Worm (Caenorhabditis elegans) whole organism, L1 larva: Measurements from ENCODE around the gene ZK896.4.

Experiments
- C04F5.9 ChIP-seq: sonication (generic microtip); optimal IDR thresholded peaks from 2 replicates; lab custom pipeline; 2016; ENCODE audit warnings: missing genetic modification characterization, missing compliant biosample characterization
- alr-1 ChIP-seq: fragments of 200-800 bp; sonication (Bioruptor generic); optimal IDR thresholded peaks from 2 replicates; lab custom pipeline; 2018; ENCODE audit warnings: borderline replicate concordance, mild to moderate bottlenecking, missing genetic modification characterization, missing compliant biosample characterization
- aly-2 ChIP-seq: fragments of 150-350 bp; optimal IDR thresholded peaks from 2 replicates; lab custom pipeline; 2014; ENCODE audit warnings: missing biosample characterization, missing genetic modification characterization
- ama-1 ChIP-seq: fragments of 150-350 bp; optimal IDR thresholded peaks from 2 replicates; lab custom pipeline; 2014
- ceh-63 ChIP-seq: fragments of 200-800 bp; sonication (Bioruptor generic); optimal IDR thresholded peaks from 2 replicates; lab custom pipeline; 2018; ENCODE audit warnings: mild to moderate bottlenecking, missing genetic modification characterization, missing compliant biosample characterization
- ceh-8 ChIP-seq: fragments of 200-800 bp; sonication (Bioruptor generic); optimal IDR thresholded peaks from 2 replicates; lab custom pipeline; 2018; ENCODE audit warnings: mild to moderate bottlenecking, missing genetic modification characterization, moderate library complexity, missing compliant biosample characterization
- ces-1 ChIP-seq: fragments of 150-350 bp; optimal IDR thresholded peaks from 2 replicates; lab custom pipeline; 2014; ENCODE audit warnings: missing biosample characterization, missing genetic modification reagents, missing genetic modification characterization
- dpl-1 ChIP-seq, 3 experiments: fragments of 150-350 bp in 2 of 3; sonication (generic microtip) in 1 of 3; optimal IDR thresholded peaks; 2 replicates each; lab custom pipeline; 2014 to 2017; ENCODE audit warnings: missing biosample characterization in 3 of 3, missing genetic modification characterization in 3 of 3, missing genetic modification reagents in 3 of 3
- efl-1 ChIP-seq, 4 experiments: fragments of 150-350 bp; optimal IDR thresholded peaks in 3 of 4; peaks in 1 of 4; 1 replicate in 1 of 4; 2 replicates in 3 of 4; lab custom pipeline; 2014; ENCODE audit warnings: missing biosample characterization in 2 of 4, missing genetic modification characterization in 2 of 4, missing genetic modification reagents in 2 of 4
- efl-3 ChIP-seq: fragments of 200-800 bp; sonication (Bioruptor generic); optimal IDR thresholded peaks from 2 replicates; lab custom pipeline; 2018; ENCODE audit warnings: mild to moderate bottlenecking, missing genetic modification characterization, missing compliant biosample characterization
- egl-27 ChIP-seq, 2 experiments: fragments of 150-350 bp in 1 of 2; sonication (generic microtip); optimal IDR thresholded peaks; 3 replicates each; lab custom pipeline; 2017 to 2018; ENCODE audit warnings: missing biosample characterization in 2 of 2, missing genetic modification characterization in 2 of 2, missing genetic modification reagents in 2 of 2
- elt-2 ChIP-seq: sonication (generic microtip); optimal IDR thresholded peaks from 2 replicates; lab custom pipeline; 2016; ENCODE audit warnings: missing genetic modification characterization, mild to moderate bottlenecking, inconsistent platforms, missing compliant biosample characterization, missing genetic modification reagents
- elt-3 ChIP-seq, 6 experiments: fragments of 150-350 bp in 1 of 6; sonication (generic microtip); optimal IDR thresholded peaks; 2 replicates each; lab custom pipeline; 2017 to 2018; ENCODE audit warnings: missing biosample characterization in 6 of 6, missing genetic modification characterization in 6 of 6, inconsistent platforms in 1 of 6
- hpl-2 ChIP-seq: fragments of 150-350 bp; optimal IDR thresholded peaks from 2 replicates; lab custom pipeline; 2014; ENCODE audit warnings: missing biosample characterization, missing genetic modification reagents, missing genetic modification characterization
- jun-1 ChIP-seq: fragments of 150-350 bp; optimal IDR thresholded peaks from 2 replicates; lab custom pipeline; 2014; ENCODE audit warnings: missing biosample characterization, missing genetic modification reagents, missing genetic modification characterization
- lin-14 ChIP-seq: fragments of 200-800 bp; sonication (Bioruptor generic); optimal IDR thresholded peaks from 2 replicates; lab custom pipeline; 2018; ENCODE audit warnings: mild to moderate bottlenecking, missing genetic modification characterization, moderate library complexity, missing compliant biosample characterization
- lin-35 ChIP-seq, 2 experiments: fragments of 150-350 bp; optimal IDR thresholded peaks; 2 replicates each; lab custom pipeline; 2014; ENCODE audit warnings: missing biosample characterization in 2 of 2, missing genetic modification characterization in 2 of 2, missing genetic modification reagents in 2 of 2
- lsy-2 ChIP-seq, 2 experiments: fragments of 150-350 bp; optimal IDR thresholded peaks; 2 replicates each; lab custom pipeline; 2014; ENCODE audit warnings: missing biosample characterization in 2 of 2, missing genetic modification characterization in 2 of 2
- mef-2 ChIP-seq: fragments of 150-350 bp; optimal IDR thresholded peaks from 2 replicates; lab custom pipeline; 2014; ENCODE audit warnings: missing biosample characterization, missing genetic modification characterization
- nhr-11 ChIP-seq: fragments of 150-350 bp; optimal IDR thresholded peaks from 2 replicates; lab custom pipeline; 2014; ENCODE audit warnings: missing biosample characterization, missing genetic modification characterization
- nhr-19 ChIP-seq: fragments of 200-800 bp; sonication (Bioruptor generic); conservative IDR thresholded peaks from 2 replicates; pipeline ENCODE4 v1.3.6; 2022; ENCODE audit warnings: missing genetic modification characterization, missing compliant biosample characterization
- nhr-20 ChIP-seq: sonication (generic microtip); optimal IDR thresholded peaks from 2 replicates; lab custom pipeline; 2016; ENCODE audit warnings: mild to moderate bottlenecking, missing genetic modification characterization, missing compliant biosample characterization
- nhr-47 ChIP-seq: sonication (generic microtip); optimal IDR thresholded peaks from 2 replicates; lab custom pipeline; 2016; ENCODE audit warnings: mild to moderate bottlenecking, missing genetic modification characterization, moderate library complexity, missing compliant biosample characterization
- nhr-71 ChIP-seq: sonication (generic microtip); optimal IDR thresholded peaks from 2 replicates; lab custom pipeline; 2016; ENCODE audit warnings: mild to moderate bottlenecking, missing genetic modification characterization, moderate library complexity, missing compliant biosample characterization
- nhr-90 ChIP-seq: sonication (generic microtip); optimal IDR thresholded peaks from 2 replicates; lab custom pipeline; 2016; ENCODE audit warnings: mild to moderate bottlenecking, missing genetic modification characterization, missing compliant biosample characterization; ENCODE audit not compliant: poor library complexity
- pax-3 ChIP-seq: fragments of 200-800 bp; sonication (Bioruptor generic); optimal IDR thresholded peaks from 2 replicates; lab custom pipeline; 2018; ENCODE audit warnings: mild to moderate bottlenecking, missing genetic modification characterization, moderate library complexity, missing compliant biosample characterization
- pqm-1 ChIP-seq: sonication (generic microtip); optimal IDR thresholded peaks from 3 replicates; lab custom pipeline; 2017; ENCODE audit warnings: missing biosample characterization, missing genetic modification characterization
- rnt-1 ChIP-seq: sonication (generic microtip); optimal IDR thresholded peaks from 2 replicates; lab custom pipeline; 2016; ENCODE audit warnings: mild to moderate bottlenecking, missing genetic modification characterization, moderate library complexity, missing compliant biosample characterization
- skn-1 ChIP-seq: fragments of 150-350 bp; optimal IDR thresholded peaks from 2 replicates; lab custom pipeline; 2014; ENCODE audit warnings: missing biosample characterization, missing genetic modification characterization
- snpc-4 ChIP-seq: fragments of 150-350 bp; optimal IDR thresholded peaks from 2 replicates; lab custom pipeline; 2014; ENCODE audit warnings: missing biosample characterization, missing genetic modification characterization
- snu-23 ChIP-seq: sonication (generic microtip); optimal IDR thresholded peaks from 2 replicates; lab custom pipeline; 2016; ENCODE audit warnings: missing genetic modification characterization, missing compliant biosample characterization
- swsn-7 ChIP-seq: sonication (generic microtip); optimal IDR thresholded peaks from 2 replicates; lab custom pipeline; 2016; ENCODE audit warnings: missing genetic modification characterization, missing compliant biosample characterization
- tbx-2 ChIP-seq: sonication (generic microtip); optimal IDR thresholded peaks from 2 replicates; lab custom pipeline; 2016; ENCODE audit warnings: missing genetic modification characterization, missing compliant biosample characterization
- unc-62 ChIP-seq: fragments of 150-350 bp; optimal IDR thresholded peaks from 2 replicates; lab custom pipeline; 2014; ENCODE audit warnings: missing biosample characterization, missing genetic modification reagents, missing genetic modification characterization
- unc-98 ChIP-seq: fragments of 200-800 bp; sonication (Bioruptor generic); IDR thresholded peaks from 2 replicates; pipeline ENCODE4 v1.3.6; 2022; ENCODE audit warnings: missing genetic modification characterization, missing compliant biosample characterization
- vab-15 ChIP-seq: sonication (generic microtip); optimal IDR thresholded peaks from 2 replicates; lab custom pipeline; 2017; ENCODE audit warnings: missing genotype, mild to moderate bottlenecking, missing genetic modification characterization, missing compliant biosample characterization
- zip-4 ChIP-seq: fragments of 200-800 bp; sonication (Bioruptor generic); optimal IDR thresholded peaks from 2 replicates; lab custom pipeline; 2018; ENCODE audit warnings: mild to moderate bottlenecking, missing genetic modification characterization, moderate library complexity, missing compliant biosample characterization
- ztf-11 ChIP-seq, 2 experiments: sonication (generic microtip); optimal IDR thresholded peaks; 2 replicates each; lab custom pipeline; 2016 to 2017; ENCODE audit warnings: missing genetic modification characterization in 2 of 2, missing biosample characterization in 1 of 2, missing compliant biosample characterization in 1 of 2

The ZK896.4 gene

ce11 chrIV:12845596-12845995, 37.5 kb downstream of the ZK896.4 start, which contains the start of gene txt-19 (continued):
- TF ChIP-seq elt-3 (tag; optimal IDR thresholded peaks at IDR 0.05; lab: Kevin White, UChicago) (no peak), nhr-20 (tag; lab: Kevin White, UChicago) (no peak), jun-1 (tag; lab: Kevin White, UChicago) (no peak), efl-1 (optimal IDR thresholded peaks at IDR 0.05; lab: Kevin White, UChicago) (peak; percentile 6 to 14), efl-1 (GFP tag; optimal IDR thresholded peaks at IDR 0.05 in 1 of 2; lab: Kevin White, UChicago) (no peak), tbx-2 (tag; lab: Kevin White, UChicago) (peak; percentile 11), alr-1 (tag; lab: Kevin White, UChicago) (no peak), mef-2 (tag; lab: Kevin White, UChicago) (no peak), egl-27 (tag; optimal IDR thresholded peaks at IDR 0.05; lab: Kevin White, UChicago) (no peak), ces-1 (GFP tag; lab: Kevin White, UChicago) (no peak), nhr-71 (peak; percentile 31)
- TF ChIP-seq, all 84 proteins: peak for 10

- TF ChIP-seq lsy-2 (tag; optimal IDR thresholded peaks at IDR 0.05; lab: Kevin White, UChicago) (peak in 1 of 2 experiments; percentile 24), rnt-1 (no peak), alr-1 (tag; lab: Kevin White, UChicago) (no peak), lin-14 (GFP tag; lab: Kevin White, UChicago) (peak; percentile 69), snu-23 (GFP tag; lab: Kevin White, UChicago) (peak; percentile 2), vab-15 (peak; percentile 8), unc-62 (no peak), nhr-11 (tag; lab: Kevin White, UChicago) (peak; percentile 1), efl-1 (optimal IDR thresholded peaks at IDR 0.05; lab: Kevin White, UChicago) (no peak), efl-1 (GFP tag; optimal IDR thresholded peaks at IDR 0.05 in 1 of 2; lab: Kevin White, UChicago) (peak in 1 of 2 experiments; percentile 75), nhr-71 (peak; percentile 42), nhr-20 (tag; lab: Kevin White, UChicago) (peak; percentile 3), ama-1 (no peak), unc-98 (GFP tag; lab: Robert Waterston, UW) (no peak), ceh-8 (GFP tag; lab: Kevin White, UChicago) (no peak), swsn-7 (tag; lab: Kevin White, UChicago) (peak; percentile 18), nhr-19 (GFP tag; lab: Robert Waterston, UW) (no peak), snpc-4 (tag; lab: Kevin White, UChicago) (no peak), jun-1 (tag; lab: Kevin White, UChicago) (no peak), tbx-2 (tag; lab: Kevin White, UChicago) (peak; percentile 25), skn-1 (tag; lab: Kevin White, UChicago) (no peak), ceh-63 (GFP tag; lab: Kevin White, UChicago) (peak; percentile 53), nhr-47 (tag; lab: Kevin White, UChicago) (no peak)
- TF ChIP-seq, all 84 proteins: peak for 11
Observed at ce11 chrIV:12842895-12843294, 40.2 kb downstream of the ZK896.4 start.

ce11 chrIV:12842121-12842520, 41.0 kb downstream of the ZK896.4 start:
- no peak for TF ChIP-seq hpl-2 (GFP tag; lab: Kevin White, UChicago)
- peak; percentile 36 for TF ChIP-seq jun-1 (tag; lab: Kevin White, UChicago)
- TF ChIP-seq unc-98 (GFP tag; lab: Robert Waterston, UW): no peak
- peak; percentile 8 for TF ChIP-seq nhr-90
- peak; percentile 17 for TF ChIP-seq nhr-71
- TF ChIP-seq C04F5.9 (tag; lab: Kevin White, UChicago): no peak
- TF ChIP-seq ztf-11 (tag; optimal IDR thresholded peaks at IDR 0.05; lab: Kevin White, UChicago): no peak
- no peak for TF ChIP-seq zip-4 (GFP tag; lab: Kevin White, UChicago)
- TF ChIP-seq lin-14 (GFP tag; lab: Kevin White, UChicago): peak; percentile 8
- no peak for TF ChIP-seq aly-2
- peak in 1 of 2 experiments; percentile 29 for TF ChIP-seq lin-35 (GFP tag; optimal IDR thresholded peaks at IDR 0.05; lab: Kevin White, UChicago)
- no peak for TF ChIP-seq efl-3 (GFP tag; lab: Kevin White, UChicago)
- TF ChIP-seq unc-62: no peak
- TF ChIP-seq dpl-1 (GFP tag; optimal IDR thresholded peaks at IDR 0.05; lab: Kevin White, UChicago): no peak
- TF ChIP-seq nhr-20 (tag; lab: Kevin White, UChicago): peak; percentile 33
- peak; percentile 98 for TF ChIP-seq elt-2 (tag; lab: Kevin White, UChicago)
- TF ChIP-seq pqm-1 (tag; lab: Kevin White, UChicago): no peak
- TF ChIP-seq pax-3 (tag; lab: Kevin White, UChicago): peak; percentile 8
